Worm (Caenorhabditis elegans): Measurements from ENCODE around the gene fkh-9.

Gene fkh-9

ce11 chrX:3819697-3820096 is 7.1 kb downstream of the fkh-9 start:
- TF ChIP-seq alr-1 (tag; optimal IDR thresholded peaks at IDR 0.05) (no peak), nhr-25 (tag; optimal IDR thresholded peaks at IDR 0.05) (no peak), fos-1 (tag; optimal IDR thresholded peaks at IDR 0.05) (no peak), mbf-1 (tag; optimal IDR thresholded peaks at IDR 0.05) (no peak), lin-11 (tag; optimal IDR thresholded peaks at IDR 0.05) (no peak), unc-55 (GFP tag; optimal IDR thresholded peaks at IDR 0.05) (no peak), lin-13 (GFP tag; optimal IDR thresholded peaks at IDR 0.05) (no peak), ztf-1 (GFP tag; conservative IDR thresholded peaks at IDR 0.05) (no peak), ztf-4 (tag; optimal IDR thresholded peaks at IDR 0.05) (no peak), F13H6.1 (tag; optimal IDR thresholded peaks at IDR 0.05) (peak; percentile 48), nhr-129 (tag; optimal IDR thresholded peaks at IDR 0.05) (peak; percentile 27), sma-9 (GFP tag; optimal IDR thresholded peaks at IDR 0.05) (no peak), sma-9 (tag; optimal IDR thresholded peaks at IDR 0.05) (no peak)

- peak; percentile 61 for TF ChIP-seq fos-1 (tag; optimal IDR thresholded peaks at IDR 0.05)
- TF ChIP-seq gmeb-1 (tag; optimal IDR thresholded peaks at IDR 0.05), result peak; percentile 34
- no peak for TF ChIP-seq unc-39 (tag; optimal IDR thresholded peaks at IDR 0.05)
- TF ChIP-seq crh-2 (tag; optimal IDR thresholded peaks at IDR 0.05), result peak; percentile 53
- no peak for TF ChIP-seq nhr-21 (tag; optimal IDR thresholded peaks at IDR 0.05)
- no peak for TF ChIP-seq skn-1 (tag; optimal IDR thresholded peaks at IDR 0.05)
- TF ChIP-seq alr-1 (tag; optimal IDR thresholded peaks at IDR 0.05), result no peak
- TF ChIP-seq elt-3 (tag; optimal IDR thresholded peaks at IDR 0.05), result no peak
- peak; percentile 81 for TF ChIP-seq sma-9 (GFP tag; optimal IDR thresholded peaks at IDR 0.05)
- TF ChIP-seq sma-9 (tag; optimal IDR thresholded peaks at IDR 0.05), result no peak
- peak; percentile 91 for TF ChIP-seq blmp-1 (tag; optimal IDR thresholded peaks at IDR 0.05; ENCODE audit: insufficient read depth)
These were observed 7.8 kb downstream of the fkh-9 start for ce11 chrX:3818856-3819524.

- no peak for TF ChIP-seq R02D3.7 (tag; optimal IDR thresholded peaks at IDR 0.05)
- no peak for TF ChIP-seq F13H6.1 (tag; optimal IDR thresholded peaks at IDR 0.05)
- peak; percentile 13 for TF ChIP-seq fos-1 (tag; optimal IDR thresholded peaks at IDR 0.05)
These were observed 11.9 kb downstream of the fkh-9 start for ce11 chrX:3814827-3815226.

- TF ChIP-seq lin-39 (tag; optimal IDR thresholded peaks at IDR 0.05) (no peak), F13H6.1 (tag; optimal IDR thresholded peaks at IDR 0.05) (no peak), nhr-237 (tag; optimal IDR thresholded peaks at IDR 0.05) (no peak), ceh-16 (tag; optimal IDR thresholded peaks at IDR 0.05) (no peak), ama-1 (optimal IDR thresholded peaks at IDR 0.05) (no peak), mab-5 (tag; optimal IDR thresholded peaks at IDR 0.05) (no peak), lin-13 (GFP tag; optimal IDR thresholded peaks at IDR 0.05) (no peak), zag-1 (tag; optimal IDR thresholded peaks at IDR 0.05) (no peak), aly-2 (tag; optimal IDR thresholded peaks at IDR 0.05) (no peak), mdl-1 (tag; optimal IDR thresholded peaks at IDR 0.05) (no peak), crh-2 (tag; optimal IDR thresholded peaks at IDR 0.05) (no peak), unc-62 (GFP tag; optimal IDR thresholded peaks at IDR 0.05) (no peak), ceh-82 (tag; optimal IDR thresholded peaks at IDR 0.05) (no peak), mbf-1 (tag; optimal IDR thresholded peaks at IDR 0.05) (no peak), gmeb-1 (tag; optimal IDR thresholded peaks at IDR 0.05) (no peak)
These were observed 19.6 kb downstream of the fkh-9 start, which contains the start of gene F35A5.1 for ce11 chrX:3807166-3807565. Gene F35A5.1 (plus strand): TSS chrX:3807466.

ce11 chrX:3804837-3805236 is 21.9 kb downstream of the fkh-9 start, which contains the start of gene F35A5.2:
Gene F35A5.2 (plus strand): TSS chrX:3805137.
- TF ChIP-seq nhr-11 (tag; optimal IDR thresholded peaks at IDR 0.05), result no peak
- TF ChIP-seq sma-3 (GFP tag; optimal IDR thresholded peaks at IDR 0.05), result no peak
- no peak for TF ChIP-seq mdl-1 (tag; optimal IDR thresholded peaks at IDR 0.05)
- TF ChIP-seq Y55F3AM.14 (GFP tag; optimal IDR thresholded peaks at IDR 0.05), result no peak
- no peak for TF ChIP-seq elt-1 (tag; optimal IDR thresholded peaks at IDR 0.05)
- TF ChIP-seq lin-11 (tag; optimal IDR thresholded peaks at IDR 0.05), result no peak
- TF ChIP-seq sem-4 (tag; optimal IDR thresholded peaks at IDR 0.05), result no peak
- no peak for TF ChIP-seq ztf-1 (GFP tag; conservative IDR thresholded peaks at IDR 0.05)
